Worm (Caenorhabditis elegans) whole organism, late embryonic: ENCODE measurements around the gene F31F4.1.
A peak's percentile ranks its signal among the peaks of the same experiment; 100 is the strongest.

ENCODE experiments used
- K02D7.2 ChIP-seq: sonication (generic microtip); optimal IDR thresholded peaks from 2 replicates; lab custom pipeline; 2017; ENCODE audit warnings: mild to moderate bottlenecking, missing genetic modification characterization, missing compliant biosample characterization
- ama-1 ChIP-seq: fragments of 150-350 bp; optimal IDR thresholded peaks from 2 replicates; lab custom pipeline; 2014
- ceh-18 ChIP-seq: sonication (generic microtip); optimal IDR thresholded peaks from 2 replicates; lab custom pipeline; 2016; ENCODE audit warnings: missing genetic modification characterization, missing compliant biosample characterization
- ceh-19 ChIP-seq: fragments of 200-800 bp; sonication (Bioruptor generic); optimal IDR thresholded peaks from 2 replicates; lab custom pipeline; 2018; ENCODE audit warnings: mild to moderate bottlenecking, missing genetic modification characterization, missing compliant biosample characterization
- ceh-22 ChIP-seq: sonication (generic microtip); optimal IDR thresholded peaks from 2 replicates; lab custom pipeline; 2017; ENCODE audit warnings: missing biosample characterization, missing genetic modification characterization
- ceh-24 ChIP-seq: sonication (generic microtip); optimal IDR thresholded peaks from 2 replicates; lab custom pipeline; 2016; ENCODE audit warnings: mild to moderate bottlenecking, missing genetic modification characterization, missing compliant biosample characterization
- ceh-34 ChIP-seq: sonication (generic microtip); optimal IDR thresholded peaks from 2 replicates; lab custom pipeline; 2016; ENCODE audit warnings: mild to moderate bottlenecking, missing genetic modification characterization, missing compliant biosample characterization
- ceh-45 ChIP-seq: fragments of 200-800 bp; sonication (Bioruptor generic); IDR thresholded peaks from 2 replicates; pipeline ENCODE4 v1.3.6; 2022; ENCODE audit warnings: missing genetic modification reagents, missing genetic modification characterization, missing compliant biosample characterization
- ceh-6 ChIP-seq: fragments of 200-800 bp; sonication (Bioruptor generic); optimal IDR thresholded peaks from 2 replicates; lab custom pipeline; 2018; ENCODE audit warnings: mild to moderate bottlenecking, missing genetic modification characterization, missing compliant biosample characterization
- dve-1 ChIP-seq: sonication (generic microtip); optimal IDR thresholded peaks from 2 replicates; lab custom pipeline; 2017; ENCODE audit warnings: antibody characterized with exemption, mild to moderate bottlenecking, missing genetic modification characterization, missing compliant biosample characterization
- elt-2 ChIP-seq: sonication (generic microtip); optimal IDR thresholded peaks from 2 replicates; lab custom pipeline; 2016; ENCODE audit warnings: missing genetic modification reagents, missing genetic modification characterization, missing compliant biosample characterization
- ets-4 ChIP-seq: sonication (generic microtip); optimal IDR thresholded peaks from 2 replicates; lab custom pipeline; 2016; ENCODE audit warnings: missing genetic modification characterization, missing compliant biosample characterization
- hlh-13 ChIP-seq: fragments of 200-800 bp; sonication (Bioruptor generic); optimal IDR thresholded peaks from 2 replicates; lab custom pipeline; 2018; ENCODE audit warnings: mild to moderate bottlenecking, missing genetic modification characterization, missing compliant biosample characterization
- hlh-15 ChIP-seq: sonication (generic microtip); optimal IDR thresholded peaks from 2 replicates; lab custom pipeline; 2016; ENCODE audit warnings: missing genetic modification characterization, missing compliant biosample characterization
- hlh-6 ChIP-seq: sonication (generic microtip); optimal IDR thresholded peaks from 2 replicates; lab custom pipeline; 2016; ENCODE audit warnings: missing genotype, missing genetic modification characterization, missing compliant biosample characterization
- lim-6 ChIP-seq: sonication (generic microtip); optimal IDR thresholded peaks from 2 replicates; lab custom pipeline; 2016; ENCODE audit warnings: missing genetic modification characterization, missing compliant biosample characterization
- lin-11 ChIP-seq: fragments of 200-800 bp; sonication (Bioruptor generic); optimal IDR thresholded peaks from 2 replicates; lab custom pipeline; 2018; ENCODE audit warnings: mild to moderate bottlenecking, missing genetic modification characterization, missing compliant biosample characterization
- madf-2 ChIP-seq: sonication (generic microtip); optimal IDR thresholded peaks from 2 replicates; lab custom pipeline; 2017; ENCODE audit warnings: missing genetic modification characterization, missing compliant biosample characterization
- nfya-1 ChIP-seq: sonication (generic microtip); optimal IDR thresholded peaks from 2 replicates; lab custom pipeline; 2017; ENCODE audit warnings: missing genetic modification characterization, mild to moderate bottlenecking, missing compliant biosample characterization, antibody characterized with exemption, moderate library complexity
- nhr-11 ChIP-seq: fragments of 150-350 bp; optimal IDR thresholded peaks from 2 replicates; lab custom pipeline; 2014; ENCODE audit warnings: missing biosample characterization, missing genetic modification characterization
- npax-4 ChIP-seq: sonication (generic microtip); optimal IDR thresholded peaks from 2 replicates; lab custom pipeline; 2016; ENCODE audit warnings: missing genetic modification characterization, missing compliant biosample characterization
- pax-1 ChIP-seq: fragments of 150-350 bp; optimal IDR thresholded peaks from 2 replicates; lab custom pipeline; 2014; ENCODE audit warnings: missing biosample characterization, missing genetic modification characterization
- sox-4 ChIP-seq: sonication (generic microtip); optimal IDR thresholded peaks from 2 replicates; lab custom pipeline; 2017; ENCODE audit warnings: mild to moderate bottlenecking, missing genetic modification characterization, inconsistent platforms, missing compliant biosample characterization
- syd-9 ChIP-seq: sonication (generic microtip); optimal IDR thresholded peaks from 2 replicates; lab custom pipeline; 2016; ENCODE audit warnings: mild to moderate bottlenecking, missing genetic modification characterization, moderate library complexity, missing compliant biosample characterization
- unc-3 ChIP-seq, 2 experiments: fragments of 200-800 bp in 1 of 2; sonication (Bioruptor generic) in 1 of 2; sonication (generic microtip) in 1 of 2; conservative IDR thresholded peaks in 1 of 2; optimal IDR thresholded peaks in 1 of 2; 2 replicates each; pipeline versions ENCODE4 v1.3.6 to Lab custom; 2016 to 2022; ENCODE audit warnings: missing compliant biosample characterization in 2 of 2, missing genetic modification characterization in 2 of 2, missing genetic modification reagents in 1 of 2
- unc-55 ChIP-seq: sonication (generic microtip); optimal IDR thresholded peaks from 2 replicates; lab custom pipeline; 2017; ENCODE audit warnings: missing biosample characterization, missing genetic modification reagents, missing genetic modification characterization

F31F4.1 gene

ce11 chrV:724946-725806, 41.3 kb downstream of the F31F4.1 start:
- TF ChIP-seq ceh-22 (tag; lab: Kevin White, UChicago): no peak
- peak; percentile 21 for TF ChIP-seq syd-9 (tag; lab: Kevin White, UChicago)
- TF ChIP-seq ceh-45 (GFP tag; lab: Robert Waterston, UW): no peak
- TF ChIP-seq ceh-34 (tag; lab: Kevin White, UChicago): no peak

ce11 chrV:725807-726572, 42.1 kb downstream of the F31F4.1 start:
- TF ChIP-seq ceh-19 (GFP tag; lab: Kevin White, UChicago) (no peak), dve-1 (tag; lab: Kevin White, UChicago) (no peak), nhr-11 (tag; lab: Kevin White, UChicago) (no peak), npax-4 (tag; lab: Kevin White, UChicago) (no peak), hlh-13 (GFP tag; lab: Kevin White, UChicago) (no peak), lin-11 (tag; lab: Kevin White, UChicago) (no peak), syd-9 (tag; lab: Kevin White, UChicago) (no peak), pax-1 (tag; lab: Kevin White, UChicago) (no peak), sox-4 (tag; lab: Kevin White, UChicago) (no peak)

ce11 chrV:726573-727483, 43.0 kb downstream of the F31F4.1 start:
- TF ChIP-seq elt-2 (tag; lab: Kevin White, UChicago): peak; percentile 37
- TF ChIP-seq ama-1: no peak

- TF ChIP-seq ceh-24 (tag; lab: Kevin White, UChicago) (no peak), hlh-15 (tag; lab: Kevin White, UChicago) (no peak), ceh-18 (tag; lab: Kevin White, UChicago) (peak; percentile 14), K02D7.2 (peak; percentile 2), elt-2 (tag; lab: Kevin White, UChicago) (peak; percentile 78), unc-3 (GFP tag; conservative IDR thresholded peaks at IDR 0.05; lab: Robert Waterston, UW) (no peak), unc-3 (tag; optimal IDR thresholded peaks at IDR 0.05; lab: Kevin White, UChicago) (no peak), ceh-19 (GFP tag; lab: Kevin White, UChicago) (no peak), ets-4 (tag; lab: Kevin White, UChicago) (no peak), ceh-6 (no peak), unc-55 (peak; percentile 19), nfya-1 (tag; lab: Kevin White, UChicago) (peak; percentile 19), madf-2 (tag; lab: Kevin White, UChicago) (no peak), lim-6 (tag; lab: Kevin White, UChicago) (no peak), hlh-6 (tag; lab: Kevin White, UChicago) (no peak)
These were observed 43.9 kb downstream of the F31F4.1 start, which contains the start of the genes icl-1 and srh-2 for ce11 chrV:727484-728351. TSS of gene icl-1 (minus strand) at chrV:728004. TSS of gene srh-2 (plus strand) at chrV:728301.
